Fruit fly (Drosophila melanogaster) whole organism, wandering third instar larva: ENCODE measurements around the gene CG14262.

ENCODE experiments used
- Abd-B ChIP-seq: fragments of >200 bp; optimal IDR thresholded peaks from 2 replicates; lab custom pipeline; 2017; ENCODE audit warnings: missing biosample characterization, missing genetic modification characterization
- CG32264 ChIP-seq: fragments of 200-800 bp; sonication (Bioruptor generic); optimal IDR thresholded peaks from 2 replicates; lab custom pipeline; 2016; ENCODE audit warnings: missing biosample characterization, missing genetic modification characterization
- CrebA ChIP-seq: fragments of 200-800 bp; sonication (Bioruptor generic); optimal IDR thresholded peaks from 2 replicates; lab custom pipeline; 2016; ENCODE audit warnings: missing biosample characterization, mild to moderate bottlenecking, missing genetic modification characterization, borderline replicate concordance
- Dfd ChIP-seq: fragments of >200 bp; optimal IDR thresholded peaks from 2 replicates; lab custom pipeline; 2017; ENCODE audit warnings: missing biosample characterization, missing genetic modification characterization
- GATAd ChIP-seq: sonication (Bioruptor generic); optimal IDR thresholded peaks from 2 replicates; lab custom pipeline; 2016; ENCODE audit warnings: missing biosample characterization, missing genetic modification characterization
- HLH106 ChIP-seq: fragments of 200-800 bp; optimal IDR thresholded peaks from 3 replicates; lab custom pipeline; 2019; ENCODE audit warnings: missing biosample characterization, mild to moderate bottlenecking, missing genetic modification characterization, moderate library complexity
- Hnf4 ChIP-seq: fragments of 200-800 bp; sonication (Bioruptor generic); optimal IDR thresholded peaks from 2 replicates; lab custom pipeline; 2016; ENCODE audit warnings: missing biosample characterization, mild to moderate bottlenecking, missing genetic modification characterization
- Hr78 ChIP-seq: fragments of >200 bp; optimal IDR thresholded peaks from 2 replicates; lab custom pipeline; 2017; ENCODE audit warnings: missing biosample characterization, missing genetic modification characterization
- Hr83 ChIP-seq: fragments of 200-300 bp; sonication (Bioruptor generic); optimal IDR thresholded peaks from 2 replicates; lab custom pipeline; 2016; ENCODE audit warnings: missing biosample characterization, mild to moderate bottlenecking, missing genetic modification characterization, moderate library complexity; ENCODE audit not compliant: poor library complexity, severe bottlenecking
- Jra ChIP-seq: sonication (Bioruptor generic); optimal IDR thresholded peaks from 2 replicates; lab custom pipeline; 2016; ENCODE audit warnings: missing biosample characterization, missing genetic modification characterization
- Mio ChIP-seq: sonication (Bioruptor generic); optimal IDR thresholded peaks from 2 replicates; lab custom pipeline; 2016; ENCODE audit warnings: missing biosample characterization, missing genetic modification characterization
- Myc ChIP-seq: fragments of >200 bp; optimal IDR thresholded peaks from 2 replicates; lab custom pipeline; 2017
- N ChIP-seq: fragments of >200 bp; optimal IDR thresholded peaks from 2 replicates; lab custom pipeline; 2018; ENCODE audit warnings: missing biosample characterization, missing external identifiers, missing genetic modification characterization
- OdsH ChIP-seq: fragments of 200-800 bp; sonication (Bioruptor generic); optimal IDR thresholded peaks from 2 replicates; lab custom pipeline; 2016; ENCODE audit warnings: missing biosample characterization, mild to moderate bottlenecking, missing genetic modification characterization
- Rel ChIP-seq, 2 experiments: fragments of 200-800 bp; sonication (Bioruptor generic) in 1 of 2; optimal IDR thresholded peaks; 2 replicates in 1 of 2; 3 replicates in 1 of 2; lab custom pipeline; 2016 to 2019; ENCODE audit warnings: mild to moderate bottlenecking in 2 of 2, missing biosample characterization in 2 of 2, missing genetic modification characterization in 2 of 2, moderate library complexity in 1 of 2
- Sp1 ChIP-seq: fragments of 200-800 bp; sonication (Bioruptor generic); optimal IDR thresholded peaks from 3 replicates; lab custom pipeline; 2019; ENCODE audit warnings: missing biosample characterization, mild to moderate bottlenecking, missing genetic modification characterization, moderate library complexity
- Vsx2 ChIP-seq: fragments of 200-300, 225-300 bp; sonication (Bioruptor generic); optimal IDR thresholded peaks from 2 replicates; lab custom pipeline; 2018; ENCODE audit warnings: missing biosample characterization, missing genetic modification characterization; ENCODE audit not compliant: partially characterized antibody
- br ChIP-seq: fragments of 200-800 bp; sonication (Bioruptor generic); optimal IDR thresholded peaks from 2 replicates; lab custom pipeline; 2016; ENCODE audit warnings: missing biosample characterization, missing genetic modification characterization
- brk ChIP-seq: fragments of 200-800 bp; sonication (Bioruptor generic); optimal IDR thresholded peaks from 2 replicates; lab custom pipeline; 2016; ENCODE audit warnings: missing biosample characterization, mild to moderate bottlenecking, missing genetic modification characterization
- dl ChIP-seq, 2 experiments: fragments of 175-275, 200-275 bp in 1 of 2; fragments of 200-275 bp in 1 of 2; sonication (Bioruptor generic); optimal IDR thresholded peaks; lab custom pipeline; 2018; ENCODE audit warnings: mild to moderate bottlenecking in 2 of 2, missing biosample characterization in 2 of 2, missing genetic modification characterization in 2 of 2, moderate library complexity in 2 of 2; ENCODE audit not compliant: partially characterized antibody in 2 of 2, insufficient read depth in 1 of 2
- dmrt93B ChIP-seq: fragments of 200-800 bp; sonication (Bioruptor generic); optimal IDR thresholded peaks from 2 replicates; lab custom pipeline; 2018; ENCODE audit warnings: missing biosample characterization, mild to moderate bottlenecking, missing genetic modification characterization
- dsf ChIP-seq: sonication (Bioruptor generic); optimal IDR thresholded peaks from 2 replicates; lab custom pipeline; 2016; ENCODE audit warnings: missing biosample characterization, missing genetic modification characterization, borderline replicate concordance
- ey ChIP-seq: fragments of 200-800 bp; sonication (Bioruptor generic); optimal IDR thresholded peaks from 2 replicates; lab custom pipeline; 2016; ENCODE audit warnings: missing biosample characterization, missing genetic modification characterization
- foxo ChIP-seq, 2 experiments: fragments of 200-800 bp; sonication (Bioruptor generic); optimal IDR thresholded peaks; 2 replicates in 1 of 2; 3 replicates in 1 of 2; lab custom pipeline; 2016 to 2017; ENCODE audit warnings: missing biosample characterization in 2 of 2, missing genetic modification characterization in 2 of 2
- fru ChIP-seq: fragments of 200-800 bp; sonication (Bioruptor generic); optimal IDR thresholded peaks from 3 replicates; lab custom pipeline; 2016; ENCODE audit warnings: missing biosample characterization, mild to moderate bottlenecking, missing genetic modification characterization
- h ChIP-seq: fragments of 200-800 bp; sonication (Bioruptor generic); optimal IDR thresholded peaks from 3 replicates; lab custom pipeline; 2016; ENCODE audit warnings: missing biosample characterization, mild to moderate bottlenecking, missing genetic modification characterization
- jim ChIP-seq: fragments of 175-275, 200-325 bp; sonication (Bioruptor generic); optimal IDR thresholded peaks from 2 replicates; lab custom pipeline; 2016; ENCODE audit warnings: missing biosample characterization, mild to moderate bottlenecking, missing genetic modification characterization
- lola ChIP-seq: fragments of >200 bp; optimal IDR thresholded peaks from 2 replicates; lab custom pipeline; 2017; ENCODE audit warnings: missing biosample characterization, missing genetic modification characterization
- pan ChIP-seq: fragments of >200 bp; optimal IDR thresholded peaks from 2 replicates; lab custom pipeline; 2017
- psq ChIP-seq: fragments of 200-800 bp; sonication (Bioruptor generic); optimal IDR thresholded peaks from 3 replicates; lab custom pipeline; 2017; ENCODE audit warnings: missing biosample characterization, mild to moderate bottlenecking, missing genetic modification characterization, moderate library complexity
- rgr ChIP-seq: fragments of 200-800 bp; sonication (Bioruptor generic); optimal IDR thresholded peaks from 3 replicates; lab custom pipeline; 2016; ENCODE audit warnings: missing biosample characterization, mild to moderate bottlenecking, missing genetic modification characterization
- sage ChIP-seq: fragments of 200-800 bp; sonication (Bioruptor generic); optimal IDR thresholded peaks from 2 replicates; lab custom pipeline; 2016; ENCODE audit warnings: missing biosample characterization, mild to moderate bottlenecking, missing genetic modification characterization
- sv ChIP-seq: fragments of 200-800 bp; sonication (Bioruptor generic); optimal IDR thresholded peaks from 3 replicates; lab custom pipeline; 2016; ENCODE audit warnings: missing biosample characterization, missing genetic modification characterization
- tai ChIP-seq: sonication (Bioruptor generic); optimal IDR thresholded peaks from 2 replicates; lab custom pipeline; 2016; ENCODE audit warnings: missing biosample characterization, missing genetic modification characterization
- usp ChIP-seq: fragments of >200 bp; optimal IDR thresholded peaks from 2 replicates; lab custom pipeline; 2017; ENCODE audit warnings: missing biosample characterization, missing genetic modification characterization
- woc ChIP-seq: sonication (Bioruptor generic); optimal IDR thresholded peaks from 2 replicates; lab custom pipeline; 2016; ENCODE audit warnings: missing biosample characterization, mild to moderate bottlenecking, missing genetic modification characterization

CG14262 gene

DNA sequence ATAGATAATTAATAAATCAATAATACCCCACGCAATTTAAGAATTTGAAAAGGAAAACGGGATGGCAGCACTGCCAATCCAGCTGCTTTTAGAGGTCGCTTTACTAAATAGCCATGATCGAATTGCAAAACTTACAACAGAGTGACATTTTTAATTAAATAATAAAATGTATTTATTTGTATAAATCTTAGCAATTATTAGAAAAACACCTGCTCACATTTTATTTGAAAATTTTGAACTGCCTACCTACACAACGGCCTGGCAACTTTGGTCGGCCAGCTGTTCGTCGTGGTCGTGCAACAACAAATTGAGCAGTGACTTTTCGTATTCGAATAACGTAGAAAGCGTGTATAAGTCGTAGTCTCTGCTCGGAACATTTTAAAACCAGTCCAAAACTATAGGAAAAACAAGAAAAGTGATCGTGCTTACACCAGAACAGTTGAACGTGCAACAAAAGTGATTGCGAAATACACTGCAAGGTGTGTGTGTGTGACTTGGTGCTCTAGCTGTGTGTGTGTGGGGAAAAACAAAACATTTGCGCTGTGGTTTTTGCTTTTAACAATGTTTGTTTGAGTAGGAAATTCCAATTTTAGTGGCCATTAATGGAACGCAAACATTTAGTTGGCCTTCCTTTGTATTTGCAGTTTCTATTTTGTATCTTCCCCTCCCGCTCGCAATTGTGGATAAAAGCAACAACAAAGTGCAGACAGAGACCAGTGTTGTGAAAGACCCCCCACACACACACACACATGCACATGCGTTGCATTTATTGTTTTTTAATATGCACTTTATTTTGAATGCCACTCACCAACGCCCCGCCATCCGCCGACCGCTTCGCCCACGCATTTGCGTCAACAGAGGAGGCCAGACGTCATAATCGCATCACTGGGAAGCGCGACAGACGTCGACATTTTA is 9.6 kb upstream of the CG14262 start, which contains the start of gene CG5938:
Gene CG5938, plus strand, starts transcription at position 262 of the 915 bp plus-strand sequence.
- TF ChIP-seq Myc, result no peak
- TF ChIP-seq HLH106, result peak; percentile 55
- TF ChIP-seq fru (GFP tag; lab: Kevin White, UChicago), result no peak
- TF ChIP-seq Hr78 (GFP tag; lab: Kevin White, UChicago), result no peak
- peak; percentile 31 for TF ChIP-seq h
- no peak for TF ChIP-seq Mio (GFP tag; lab: Kevin White, UChicago)
- TF ChIP-seq Vsx2 (GFP tag; lab: Kevin White, UChicago), result no peak
- TF ChIP-seq br, result peak; percentile 14
- no peak for TF ChIP-seq Rel (GFP tag; optimal IDR thresholded peaks at IDR 0.05; lab: Kevin White, UChicago)
- peak; percentile 94 for TF ChIP-seq Rel (tag; optimal IDR thresholded peaks at IDR 0.05; lab: Kevin White, UChicago)
- no peak for TF ChIP-seq CG32264
- no peak for TF ChIP-seq usp (GFP tag; lab: Kevin White, UChicago)
- no peak for TF ChIP-seq ey
- TF ChIP-seq Jra (GFP tag; lab: Kevin White, UChicago), result peak; percentile 23
- no peak for TF ChIP-seq sage (GFP tag; lab: Kevin White, UChicago)
- TF ChIP-seq GATAd, result no peak
- no peak for TF ChIP-seq tai (GFP tag; lab: Kevin White, UChicago)
- TF ChIP-seq dl (GFP tag; optimal IDR thresholded peaks at IDR 0.05; lab: Kevin White, UChicago; ENCODE audit: insufficient read depth in 1 of 2, partially characterized antibody in 2 of 2), result no peak
- no peak for TF ChIP-seq Abd-B
- TF ChIP-seq Hr83 (GFP tag; lab: Kevin White, UChicago), result peak; percentile 49
- peak; percentile 35 for TF ChIP-seq jim
- TF ChIP-seq sv (GFP tag; lab: Kevin White, UChicago), result peak; percentile 40
- TF ChIP-seq OdsH (GFP tag; lab: Kevin White, UChicago), result no peak
- no peak for TF ChIP-seq Dfd (GFP tag; lab: Kevin White, UChicago)
- TF ChIP-seq Sp1 (GFP tag; lab: Kevin White, UChicago), result peak; percentile 15
- no peak for TF ChIP-seq brk
- TF ChIP-seq foxo (GFP tag; optimal IDR thresholded peaks at IDR 0.05; lab: Kevin White, UChicago), result peak in 1 of 2 experiments; percentile 21
- TF ChIP-seq rgr (GFP tag; lab: Kevin White, UChicago), result peak; percentile 29
- no peak for TF ChIP-seq N (GFP tag; lab: Kevin White, UChicago)
- TF ChIP-seq Hnf4 (GFP tag; lab: Kevin White, UChicago), result peak; percentile 30
- no peak for TF ChIP-seq dmrt93B (GFP tag; lab: Kevin White, UChicago)

DNA sequence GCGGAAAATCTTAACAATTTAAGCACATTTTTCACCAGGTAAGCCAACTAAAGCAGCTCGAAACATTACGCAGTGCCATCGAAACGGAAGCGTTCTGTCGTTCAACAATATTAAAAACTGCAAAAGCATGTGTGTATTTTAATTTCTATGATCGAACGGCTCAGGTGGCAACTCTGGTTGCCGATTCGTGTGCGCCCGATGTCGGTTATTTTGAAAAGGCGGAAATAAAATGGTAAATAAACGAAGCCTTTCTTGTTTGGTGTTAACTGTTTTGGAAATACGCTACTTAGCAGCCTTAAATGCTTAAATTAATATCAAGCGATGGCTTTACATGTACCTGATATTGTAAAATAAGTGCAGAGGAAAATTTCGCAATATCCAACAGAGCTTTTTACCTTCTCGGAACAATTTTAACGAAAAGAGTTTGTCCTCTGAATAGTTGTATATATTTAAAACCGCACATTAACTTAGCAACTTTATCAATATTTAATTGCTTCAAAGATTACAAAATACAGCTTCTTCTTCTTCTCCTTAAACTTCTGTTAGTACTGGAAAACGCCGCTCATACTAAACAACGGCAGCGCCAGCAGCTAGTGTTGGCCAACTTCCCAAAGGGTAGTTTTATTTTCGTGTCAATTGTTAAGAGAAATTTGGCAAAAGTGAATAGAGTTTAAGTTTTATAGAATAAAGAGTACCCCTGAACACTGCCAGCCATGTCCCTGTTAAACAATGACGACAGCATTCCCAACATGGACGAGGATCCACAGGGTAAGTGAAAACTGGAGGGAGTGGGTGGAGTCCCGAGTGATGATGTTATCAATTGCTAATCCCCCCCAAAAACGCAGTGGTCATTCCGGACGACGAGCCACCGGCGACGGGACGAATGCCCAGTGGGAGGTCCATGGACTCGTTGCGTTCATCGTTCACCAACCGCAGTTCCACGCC is 8.2 kb upstream of the CG14262 start, which contains the start of gene CG5934:
Gene CG5934, plus strand, starts transcription at position 588 of the 945 bp plus-strand sequence.
- TF ChIP-seq sv (GFP tag; lab: Kevin White, UChicago) (peak; percentile 23), woc (GFP tag; lab: Kevin White, UChicago) (no peak), CrebA (GFP tag; lab: Kevin White, UChicago) (no peak), Sp1 (GFP tag; lab: Kevin White, UChicago) (peak; percentile 22), tai (GFP tag; lab: Kevin White, UChicago) (no peak), Mio (GFP tag; lab: Kevin White, UChicago) (no peak), CG32264 (no peak), dmrt93B (GFP tag; lab: Kevin White, UChicago) (peak; percentile 16), rgr (GFP tag; lab: Kevin White, UChicago) (peak; percentile 54), pan (lab: Kevin White, UChicago) (no peak), ey (peak; percentile 48), Myc (peak; percentile 10), OdsH (GFP tag; lab: Kevin White, UChicago) (peak; percentile 29), lola (GFP tag; lab: Kevin White, UChicago) (no peak), br (peak; percentile 32), Vsx2 (GFP tag; lab: Kevin White, UChicago) (no peak), psq (GFP tag; lab: Kevin White, UChicago) (peak; percentile 11), foxo (GFP tag; optimal IDR thresholded peaks at IDR 0.05; lab: Kevin White, UChicago) (peak; percentile 15 to 51), fru (GFP tag; lab: Kevin White, UChicago) (no peak), Hnf4 (GFP tag; lab: Kevin White, UChicago) (no peak), Hr78 (GFP tag; lab: Kevin White, UChicago) (no peak), sage (GFP tag; lab: Kevin White, UChicago) (no peak), dsf (no peak), h (peak; percentile 68), Rel (GFP tag; optimal IDR thresholded peaks at IDR 0.05; lab: Kevin White, UChicago) (no peak), Rel (tag; optimal IDR thresholded peaks at IDR 0.05; lab: Kevin White, UChicago) (peak; percentile 77), Dfd (GFP tag; lab: Kevin White, UChicago) (no peak), Hr83 (GFP tag; lab: Kevin White, UChicago) (peak; percentile 59)
